Fruit fly (Drosophila melanogaster): ENCODE data around the gene shtd.

The shtd gene

dm6 chrX:15484451-15485032, 22.3 kb upstream of the shtd start (continued):
- TF ChIP-seq inv (GFP tag; IDR thresholded peaks at IDR 0.05; ENCODE audit: partially characterized antibody) (0 out of 2 replicates have a peak, but pooled peaks have one; percentile 14), Vsx1 (GFP tag; optimal IDR thresholded peaks at IDR 0.05) (no peak), Neu2 (GFP tag; optimal IDR thresholded peaks at IDR 0.05; ENCODE audit: borderline replicate concordance) (peak; percentile 98), CG2116 (GFP tag; optimal IDR thresholded peaks at IDR 0.05) (peak; percentile 59), vnd (GFP tag; IDR thresholded peaks at IDR 0.05; ENCODE audit: partially characterized antibody) (0 out of 3 replicates have a peak, but pooled peaks have one; percentile 44), Trl (optimal IDR thresholded peaks at IDR 0.05) (peak; percentile 33 to 71), Trl (GFP tag; optimal IDR thresholded peaks at IDR 0.05) (no peak), bigmax (GFP tag; optimal IDR thresholded peaks at IDR 0.05) (no peak), BEAF-32 (GFP tag; optimal IDR thresholded peaks at IDR 0.05) (peak; percentile 40), Xrp1 (GFP tag; IDR thresholded peaks at IDR 0.05) (no peak), unc-4 (GFP tag; IDR thresholded peaks at IDR 0.05; ENCODE audit: partially characterized antibody) (0 out of 2 replicates have a peak, but pooled peaks have one; percentile 40), ato (GFP tag; IDR thresholded peaks at IDR 0.05; ENCODE audit: partially characterized antibody) (peak; percentile 60; the same call in 1 of the 2 replicates), chinmo (GFP tag; IDR thresholded peaks at IDR 0.05; ENCODE audit: partially characterized antibody) (0 out of 4 replicates have a peak, but pooled peaks have one; percentile 18), stwl (tag; optimal IDR thresholded peaks at IDR 0.05) (peak; percentile 56), lilli (GFP tag; optimal IDR thresholded peaks at IDR 0.05) (no peak), CkIIα-i1 (GFP tag; IDR thresholded peaks at IDR 0.05) (no peak), MBD-R2 (GFP tag; IDR thresholded peaks at IDR 0.05) (no peak), hb (GFP tag; IDR thresholded peaks at IDR 0.05; ENCODE audit: partially characterized antibody) (peak; percentile 64; the same call in 1 of the 3 replicates), CoRest (tag; optimal IDR thresholded peaks at IDR 0.05) (no peak), CG1832 (GFP tag; optimal IDR thresholded peaks at IDR 0.05) (peak; percentile 60), CG6791 (GFP tag; IDR thresholded peaks at IDR 0.05; ENCODE audit: partially characterized antibody) (peak; percentile 70; the same call in 1 of the 3 replicates), psq (GFP tag; optimal IDR thresholded peaks at IDR 0.05) (no peak), Bgb (GFP tag; IDR thresholded peaks at IDR 0.05; ENCODE audit: partially characterized antibody) (peak; percentile 49), nerfin-2 (GFP tag; IDR thresholded peaks at IDR 0.05; ENCODE audit: partially characterized antibody) (peak; percentile 58; the same call in 1 of the 2 replicates), ham (GFP tag; IDR thresholded peaks at IDR 0.05) (no peak), Sry-δ (GFP tag; optimal IDR thresholded peaks at IDR 0.05) (peak; percentile 53), ttk (GFP tag; IDR thresholded peaks at IDR 0.05) (no peak), CG9817 (tag; optimal IDR thresholded peaks at IDR 0.05) (no peak), E2f2 (GFP tag; IDR thresholded peaks at IDR 0.05) (0 out of 2 replicates have a peak, but pooled peaks have one; percentile 29), cg (GFP tag; optimal IDR thresholded peaks at IDR 0.05) (peak; percentile 80), Adf1 (GFP tag; IDR thresholded peaks at IDR 0.05) (no peak), Pdp1 (GFP tag; optimal IDR thresholded peaks at IDR 0.05) (peak in 1 of 2 experiments; percentile 29), CG14860 (GFP tag; IDR thresholded peaks at IDR 0.05; ENCODE audit: partially characterized antibody) (peak; percentile 56; the same call in 1 of the 3 replicates), Dp (GFP tag; optimal IDR thresholded peaks at IDR 0.05) (no peak), Opbp (GFP tag; IDR thresholded peaks at IDR 0.05; ENCODE audit: partially characterized antibody) (peak; percentile 70; the same call in 2 of the 3 replicates), Dref (GFP tag; IDR thresholded peaks at IDR 0.05) (peak; percentile 65), amos (GFP tag; IDR thresholded peaks at IDR 0.05; ENCODE audit: partially characterized antibody) (peak; percentile 57; the same call in 1 of the 2 replicates), CG8290 (GFP tag; optimal IDR thresholded peaks at IDR 0.05) (peak; percentile 38), CG8290 (tag; optimal IDR thresholded peaks at IDR 0.05) (peak; percentile 20 to 46), danr (GFP tag; IDR thresholded peaks at IDR 0.05) (no peak), HLH4C (GFP tag; IDR thresholded peaks at IDR 0.05; ENCODE audit: partially characterized antibody) (peak; percentile 74), CG13287 (GFP tag; IDR thresholded peaks at IDR 0.05; ENCODE audit: partially characterized antibody) (peak; percentile 51), Doc3 (GFP tag; IDR thresholded peaks at IDR 0.05; ENCODE audit: partially characterized antibody) (0 out of 3 replicates have a peak, but pooled peaks have one; percentile 20), Asciz (GFP tag; optimal IDR thresholded peaks at IDR 0.05) (no peak), Dll (GFP tag; IDR thresholded peaks at IDR 0.05; ENCODE audit: partially characterized antibody) (peak; percentile 56; the same call in 2 of the 4 replicates), CG10267 (tag; optimal IDR thresholded peaks at IDR 0.05) (no peak)

Measured in whole organism, embryonic.